Worm (Caenorhabditis elegans): ENCODE measurements around the gene sptl-1.

- TF ChIP-seq ztf-23 (GFP tag; IDR thresholded peaks at IDR 0.05) (no peak), T22C8.4 (GFP tag; IDR thresholded peaks at IDR 0.05) (no peak), flt-1 (GFP tag; IDR thresholded peaks at IDR 0.05) (no peak), ref-1 (GFP tag; conservative IDR thresholded peaks at IDR 0.05) (no peak), med-1 (GFP tag; optimal IDR thresholded peaks at IDR 0.05; ENCODE audit: insufficient read depth) (no peak), klf-2 (GFP tag; conservative IDR thresholded peaks at IDR 0.05) (no peak), tab-1 (GFP tag; IDR thresholded peaks at IDR 0.05) (no peak), ztf-29 (GFP tag; IDR thresholded peaks at IDR 0.05) (no peak)
These were observed 21.9 kb upstream of the sptl-1 start for ce11 chrII:29578-29977.

All from whole organism, midembryonic.